Fruit fly (Drosophila melanogaster) whole organism, embryonic: ENCODE results near the gene Mbs.

Source experiments
- Bteb2 ChIP-seq: fragments of 200-800 bp; sonication (Bioruptor generic); optimal IDR thresholded peaks from 2 replicates; lab custom pipeline; 2016; ENCODE audit warnings: missing biosample characterization, missing genetic modification characterization
- C15 ChIP-seq: fragments of 200-800 bp; sonication (Bioruptor generic); IDR thresholded peaks from 3 replicates; pipeline ENCODE4 v1.3.6; 2022; ENCODE audit warnings: missing biosample characterization, missing genetic modification characterization
- CG10321 ChIP-seq: fragments of 200-800 bp; sonication (Bioruptor generic); IDR thresholded peaks from 2 replicates; pipeline ENCODE4 v1.3.6; 2022; ENCODE audit warnings: missing biosample characterization, missing genetic modification characterization
- CG13123 ChIP-seq: fragments of 200-800 bp; sonication (Bioruptor generic); optimal IDR thresholded peaks from 2 replicates; lab custom pipeline; 2016; ENCODE audit warnings: missing biosample characterization, missing genetic modification characterization
- CG13894 ChIP-seq: fragments of 200-800 bp; sonication (Bioruptor generic); optimal IDR thresholded peaks from 3 replicates; lab custom pipeline; 2018; ENCODE audit warnings: missing biosample characterization, mild to moderate bottlenecking, missing genetic modification characterization, moderate library complexity
- CG14050 ChIP-seq: fragments of 200-800 bp; sonication (Bioruptor generic); IDR thresholded peaks from 3 replicates; pipeline ENCODE4 v1.3.6; 2022; ENCODE audit warnings: missing biosample characterization, missing genetic modification characterization
- CG3163 ChIP-seq: fragments of 200-800 bp; sonication (Bioruptor generic); optimal IDR thresholded peaks from 3 replicates; lab custom pipeline; 2016; ENCODE audit warnings: missing biosample characterization, missing genetic modification characterization
- CG32767 ChIP-seq: fragments of 200-800 bp; sonication (Bioruptor generic); IDR thresholded peaks from 2 replicates; pipeline ENCODE4 v1.3.6; 2022; ENCODE audit warnings: missing biosample characterization, missing genetic modification characterization
- CG34376 ChIP-seq: fragments of 200-800 bp; sonication (Bioruptor generic); optimal IDR thresholded peaks from 2 replicates; lab custom pipeline; 2018; ENCODE audit warnings: missing biosample characterization, mild to moderate bottlenecking, missing genetic modification characterization
- CG4617 ChIP-seq: fragments of 200-800 bp; sonication (Bioruptor generic); optimal IDR thresholded peaks from 3 replicates; lab custom pipeline; 2016; ENCODE audit warnings: missing biosample characterization, missing genetic modification characterization, borderline replicate concordance
- CG7271 ChIP-seq: fragments of 200-800 bp; sonication (Bioruptor generic); optimal IDR thresholded peaks from 2 replicates; lab custom pipeline; 2018; ENCODE audit warnings: missing biosample characterization, mild to moderate bottlenecking, missing genetic modification characterization, moderate library complexity
- CG7987 ChIP-seq: fragments of 200-800 bp; sonication (Bioruptor generic); optimal IDR thresholded peaks from 2 replicates; lab custom pipeline; 2018; ENCODE audit warnings: missing biosample characterization, mild to moderate bottlenecking, missing genetic modification characterization, moderate library complexity
- D19A ChIP-seq: fragments of 200-800 bp; optimal IDR thresholded peaks from 3 replicates; lab custom pipeline; 2019; ENCODE audit warnings: missing biosample characterization, mild to moderate bottlenecking, missing genetic modification characterization, moderate library complexity
- E2f2 ChIP-seq: fragments of 200-800 bp; sonication (Bioruptor generic); IDR thresholded peaks from 2 replicates; pipeline ENCODE4 v1.3.6; 2022; ENCODE audit warnings: missing biosample characterization, missing genetic modification characterization
- ERR ChIP-seq: fragments of 200-800 bp; sonication (Bioruptor generic); optimal IDR thresholded peaks from 2 replicates; lab custom pipeline; 2016; ENCODE audit warnings: missing biosample characterization, missing genetic modification characterization
- Gug ChIP-seq: fragments of 200-800 bp; sonication (Bioruptor generic); IDR thresholded peaks from 4 replicates; pipeline ENCODE4 v1.3.6; 2022; ENCODE audit warnings: missing biosample characterization, missing genetic modification characterization
- Hr78 ChIP-seq, 2 experiments: fragments of 200-800 bp in 1 of 2; fragments of >200 bp in 1 of 2; sonication (Bioruptor generic) in 1 of 2; optimal IDR thresholded peaks; 2 replicates each; lab custom pipeline; 2017 to 2019; ENCODE audit warnings: missing biosample characterization in 2 of 2, missing genetic modification characterization in 2 of 2, mild to moderate bottlenecking in 1 of 2, moderate library complexity in 1 of 2
- Mad ChIP-seq: fragments of 200-800 bp; sonication (Bioruptor generic); optimal IDR thresholded peaks from 2 replicates; lab custom pipeline; 2016; ENCODE audit warnings: missing biosample characterization, missing genetic modification characterization
- Meics ChIP-seq: fragments of 200-800 bp; sonication (Bioruptor generic); optimal IDR thresholded peaks from 2 replicates; lab custom pipeline; 2017; ENCODE audit warnings: missing biosample characterization, mild to moderate bottlenecking, missing genetic modification characterization
- Poxn ChIP-seq: fragments of 200-800 bp; sonication (Bioruptor generic); IDR thresholded peaks from 2 replicates; pipeline ENCODE4 v1.3.6; 2022; ENCODE audit warnings: missing biosample characterization, missing genetic modification characterization
- Trl ChIP-seq, 3 experiments: fragments of >200 bp in 2 of 3; fragments of 200-800 bp in 1 of 3; sonication (Bioruptor generic) in 1 of 3; optimal IDR thresholded peaks; 2 replicates in 1 of 3; 3 replicates in 2 of 3; lab custom pipeline; 2016 to 2017; ENCODE audit warnings: missing biosample characterization in 1 of 3, missing genetic modification characterization in 1 of 3
- Usf ChIP-seq: fragments of 200-800 bp; sonication (Bioruptor generic); optimal IDR thresholded peaks from 2 replicates; lab custom pipeline; 2017; ENCODE audit warnings: missing genotype, missing biosample characterization, missing genetic modification characterization
- YL-1 ChIP-seq: fragments of 200-800 bp; sonication (Bioruptor generic); optimal IDR thresholded peaks from 3 replicates; lab custom pipeline; 2017; ENCODE audit warnings: missing biosample characterization, mild to moderate bottlenecking, missing genetic modification characterization
- al ChIP-seq: fragments of 200-800 bp; sonication (Bioruptor generic); IDR thresholded peaks from 2 replicates; pipeline ENCODE4 v1.3.6; 2022; ENCODE audit warnings: missing biosample characterization, missing genetic modification characterization
- aop ChIP-seq: fragments of 200-800 bp; sonication (Bioruptor generic); IDR thresholded peaks from 2 replicates; pipeline ENCODE4 v1.3.6; 2022; ENCODE audit warnings: missing biosample characterization, missing genetic modification characterization
- ash1 ChIP-seq: fragments of 200-800 bp; sonication (Bioruptor generic); optimal IDR thresholded peaks from 2 replicates; lab custom pipeline; 2018; ENCODE audit warnings: missing biosample characterization, mild to moderate bottlenecking, missing genetic modification characterization
- caup ChIP-seq: fragments of 200-800 bp; sonication (Bioruptor generic); optimal IDR thresholded peaks from 3 replicates; lab custom pipeline; 2017; ENCODE audit warnings: missing biosample characterization, mild to moderate bottlenecking, missing genetic modification characterization, moderate library complexity; ENCODE audit not compliant: severe bottlenecking
- cg ChIP-seq: fragments of 200-800 bp; sonication (Bioruptor generic); optimal IDR thresholded peaks from 3 replicates; lab custom pipeline; 2019; ENCODE audit warnings: missing biosample characterization, mild to moderate bottlenecking, missing genetic modification characterization, moderate library complexity
- chinmo ChIP-seq: fragments of 200-800 bp; sonication (Bioruptor generic); IDR thresholded peaks from 4 replicates; pipeline ENCODE4 v1.3.6; 2022; ENCODE audit warnings: missing biosample characterization, missing genetic modification characterization; ENCODE audit not compliant: partially characterized antibody
- crol ChIP-seq: fragments of 200-800 bp; sonication (Bioruptor generic); IDR thresholded peaks from 2 replicates; pipeline ENCODE4 v1.3.6; 2022; ENCODE audit warnings: missing biosample characterization, missing genetic modification characterization
- cwo ChIP-seq: fragments of 200-800 bp; sonication (Bioruptor generic); optimal IDR thresholded peaks from 3 replicates; lab custom pipeline; 2017; ENCODE audit warnings: missing biosample characterization, missing genetic modification characterization, mild to moderate bottlenecking, moderate library complexity, missing genetic modification reagents
- lilli ChIP-seq: fragments of 200-800 bp; sonication (Bioruptor generic); optimal IDR thresholded peaks from 3 replicates; lab custom pipeline; 2016; ENCODE audit warnings: missing biosample characterization, missing genetic modification characterization
- lola ChIP-seq, 3 experiments: fragments of >200 bp in 2 of 3; fragments of 200-800 bp in 1 of 3; sonication (Bioruptor generic) in 1 of 3; optimal IDR thresholded peaks; 2 replicates each; lab custom pipeline; 2017 to 2019; ENCODE audit warnings: missing biosample characterization in 3 of 3, missing genetic modification characterization in 3 of 3, mild to moderate bottlenecking in 1 of 3, moderate library complexity in 1 of 3
- oc ChIP-seq: fragments of 200-800 bp; sonication (Bioruptor generic); optimal IDR thresholded peaks from 2 replicates; lab custom pipeline; 2018; ENCODE audit warnings: missing biosample characterization, mild to moderate bottlenecking, missing genetic modification characterization, moderate library complexity
- onecut ChIP-seq: fragments of 200-800 bp; sonication (Bioruptor generic); IDR thresholded peaks from 2 replicates; pipeline ENCODE4 v1.3.6; 2022; ENCODE audit warnings: missing biosample characterization, missing genetic modification characterization
- org-1 ChIP-seq: fragments of 200-800 bp; sonication (Bioruptor generic); optimal IDR thresholded peaks from 2 replicates; lab custom pipeline; 2017; ENCODE audit warnings: missing biosample characterization, missing genetic modification characterization
- pan ChIP-seq, 4 experiments: fragments of >200 bp in 3 of 4; fragments of 200-800 bp in 1 of 4; sonication (Bioruptor generic) in 1 of 4; optimal IDR thresholded peaks in 3 of 4; IDR thresholded peaks in 1 of 4; 2 replicates each; pipeline versions ENCODE4 v1.3.6 to Lab custom; 2017 to 2022; ENCODE audit warnings: missing biosample characterization in 2 of 4, missing genetic modification characterization in 2 of 4, mixed read lengths in 1 of 4
- pzg ChIP-seq: fragments of 200-800 bp; sonication (Bioruptor generic); optimal IDR thresholded peaks from 3 replicates; lab custom pipeline; 2018; ENCODE audit warnings: missing biosample characterization, mild to moderate bottlenecking, missing genetic modification characterization, moderate library complexity
- run ChIP-seq: fragments of 200-800 bp; sonication (Bioruptor generic); optimal IDR thresholded peaks from 3 replicates; lab custom pipeline; 2018; ENCODE audit warnings: missing biosample characterization, mild to moderate bottlenecking, missing genetic modification characterization
- scrt ChIP-seq: fragments of 200-800 bp; sonication (Bioruptor generic); optimal IDR thresholded peaks from 2 replicates; lab custom pipeline; 2018; ENCODE audit warnings: missing biosample characterization, mild to moderate bottlenecking, missing genetic modification characterization, moderate library complexity
- sd ChIP-seq: fragments of 200-800 bp; sonication (Bioruptor generic); optimal IDR thresholded peaks from 3 replicates; lab custom pipeline; 2018; ENCODE audit warnings: missing biosample characterization, mild to moderate bottlenecking, missing genetic modification characterization, moderate library complexity
- sima ChIP-seq: fragments of 200-800 bp; sonication (Bioruptor generic); optimal IDR thresholded peaks from 2 replicates; lab custom pipeline; 2016; ENCODE audit warnings: missing biosample characterization, missing genetic modification characterization
- sqz ChIP-seq: fragments of 200-800 bp; sonication (Bioruptor generic); optimal IDR thresholded peaks from 3 replicates; lab custom pipeline; 2018; ENCODE audit warnings: missing biosample characterization, mild to moderate bottlenecking, missing genetic modification characterization
- sug ChIP-seq: fragments of 200-800 bp; optimal IDR thresholded peaks from 2 replicates; lab custom pipeline; 2019; ENCODE audit warnings: missing biosample characterization, mild to moderate bottlenecking, missing genetic modification characterization, moderate library complexity
- toy ChIP-seq: fragments of 200-800 bp; sonication (Bioruptor generic); IDR thresholded peaks from 2 replicates; pipeline ENCODE4 v1.3.6; 2022; ENCODE audit warnings: missing biosample characterization, missing genetic modification characterization
- unc-4 ChIP-seq: fragments of 200-800 bp; sonication (Bioruptor generic); IDR thresholded peaks from 2 replicates; pipeline ENCODE4 v1.3.6; 2022; ENCODE audit warnings: missing biosample characterization, missing genetic modification characterization; ENCODE audit not compliant: partially characterized antibody
- wor ChIP-seq: fragments of 200-800 bp; sonication (Bioruptor generic); IDR thresholded peaks from 2 replicates; pipeline ENCODE4 v1.3.6; 2022; ENCODE audit warnings: missing biosample characterization, missing genetic modification characterization
- z ChIP-seq: fragments of 200-800 bp; sonication (Bioruptor generic); IDR thresholded peaks from 3 replicates; pipeline ENCODE4 v1.3.6; 2022; ENCODE audit warnings: missing biosample characterization, missing genetic modification characterization

Gene Mbs

dm6 chr3L:16028924-16029323 lies 22.8 kb upstream of the Mbs start (continued):
- TF ChIP-seq ERR (no peak), sqz (GFP tag; lab: Kevin White, UChicago) (peak; percentile 63), sd (tag; lab: Kevin White, UChicago) (peak; percentile 37), crol (GFP tag; lab: Robert Waterston, UW) (no peak; the same call in 1 of the 2 replicates), Bteb2 (no peak), sug (no peak), YL-1 (GFP tag; lab: Kevin White, UChicago) (no peak), sima (GFP tag; lab: Kevin White, UChicago) (no peak), Hr78 (GFP tag; optimal IDR thresholded peaks at IDR 0.05; lab: Kevin White, UChicago) (no peak), pzg (no peak), CG10321 (GFP tag; lab: Robert Waterston, UW) (no peak), CG4617 (GFP tag; lab: Kevin White, UChicago) (no peak), aop (GFP tag; lab: Robert Waterston, UW) (no peak), onecut (no peak), Usf (no peak), toy (no peak), org-1 (no peak), CG3163 (GFP tag; lab: Kevin White, UChicago) (peak; percentile 22), CG13123 (GFP tag; lab: Kevin White, UChicago) (no peak), CG32767 (GFP tag; lab: Robert Waterston, UW) (no peak), cwo (GFP tag; lab: Kevin White, UChicago) (peak; percentile 20), al (GFP tag; lab: Robert Waterston, UW) (no peak), CG14050 (no peak), wor (GFP tag; lab: Robert Waterston, UW) (no peak), C15 (GFP tag; lab: Robert Waterston, UW) (no peak), pan (optimal IDR thresholded peaks at IDR 0.05; lab: Kevin White, UChicago) (no peak), pan (GFP tag; optimal IDR thresholded peaks at IDR 0.05 in 1 of 2, IDR thresholded peaks at IDR 0.05 in 1 of 2) (peak in 1 of 2 experiments; percentile 81), Trl (optimal IDR thresholded peaks at IDR 0.05; lab: Kevin White, UChicago) (peak; percentile 75 to 78), Trl (GFP tag; optimal IDR thresholded peaks at IDR 0.05; lab: Kevin White, UChicago) (no peak), lola (GFP tag; optimal IDR thresholded peaks at IDR 0.05; lab: Kevin White, UChicago) (no peak), unc-4 (GFP tag; lab: Robert Waterston, UW) (no peak), scrt (GFP tag; lab: Kevin White, UChicago) (no peak), oc (tag; lab: Kevin White, UChicago) (no peak), z (GFP tag; lab: Robert Waterston, UW) (0 out of 3 replicates have a peak, but pooled peaks have one; percentile 26), CG7987 (GFP tag; lab: Kevin White, UChicago) (no peak), CG7271 (tag; lab: Kevin White, UChicago) (no peak), Poxn (GFP tag; lab: Robert Waterston, UW) (no peak), CG34376 (GFP tag; lab: Kevin White, UChicago) (no peak), ash1 (GFP tag; lab: Kevin White, UChicago) (no peak), D19A (no peak), Gug (GFP tag; lab: Robert Waterston, UW) (no peak), lilli (no peak), Meics (GFP tag; lab: Kevin White, UChicago) (no peak), caup (GFP tag; lab: Kevin White, UChicago) (peak; percentile 13), chinmo (no peak), CG13894 (tag; lab: Kevin White, UChicago) (no peak), run (tag; lab: Kevin White, UChicago) (no peak), Mad (GFP tag; lab: Kevin White, UChicago) (no peak), E2f2 (GFP tag; lab: Robert Waterston, UW) (no peak), cg (peak; percentile 58)
